Fruit fly (Drosophila melanogaster) whole organism, embryonic: Measurements from ENCODE around the gene msn.
A peak's percentile ranks its signal among the peaks of the same experiment; 100 is the strongest.

Experiments used
- Ada2b ChIP-seq: fragments of 200-800 bp; sonication (Bioruptor generic); IDR thresholded peaks from 2 replicates; pipeline ENCODE4 v1.3.6; 2022; ENCODE audit warnings: missing biosample characterization, missing genetic modification characterization
- Atf6 ChIP-seq: fragments of 200-800 bp; sonication (Bioruptor generic); IDR thresholded peaks from 2 replicates; pipeline ENCODE4 v1.3.6; 2022; ENCODE audit warnings: missing biosample characterization, missing genetic modification characterization
- CG10366 ChIP-seq: fragments of 200-800 bp; sonication (Bioruptor generic); IDR thresholded peaks from 2 replicates; pipeline ENCODE4 v1.3.6; 2022; ENCODE audit warnings: missing biosample characterization, missing genetic modification characterization
- CG10654 ChIP-seq: fragments of 200-800 bp; sonication (Bioruptor generic); optimal IDR thresholded peaks from 2 replicates; lab custom pipeline; 2016; ENCODE audit warnings: missing biosample characterization, missing genetic modification characterization
- CG11695 ChIP-seq: fragments of 200-800 bp; sonication (Bioruptor generic); IDR thresholded peaks from 3 replicates; pipeline ENCODE4 v1.3.6; 2022; ENCODE audit warnings: missing biosample characterization, missing genetic modification characterization
- CG11696 ChIP-seq: fragments of 200-800 bp; sonication (Bioruptor generic); IDR thresholded peaks from 2 replicates; pipeline ENCODE4 v1.3.6; 2022; ENCODE audit warnings: missing biosample characterization, missing genetic modification characterization
- CG14050 ChIP-seq: fragments of 200-800 bp; sonication (Bioruptor generic); IDR thresholded peaks from 3 replicates; pipeline ENCODE4 v1.3.6; 2022; ENCODE audit warnings: missing biosample characterization, missing genetic modification characterization
- CG17359 ChIP-seq: fragments of 200-800 bp; sonication (Bioruptor generic); optimal IDR thresholded peaks from 3 replicates; lab custom pipeline; 2018; ENCODE audit warnings: missing biosample characterization, mild to moderate bottlenecking, missing genetic modification characterization, moderate library complexity
- CG17612 ChIP-seq: fragments of 200-800 bp; sonication (Bioruptor generic); IDR thresholded peaks from 2 replicates; pipeline ENCODE4 v1.3.6; 2022; ENCODE audit warnings: missing biosample characterization, missing genetic modification characterization
- CG18476 ChIP-seq: fragments of 200-800 bp; sonication (Bioruptor generic); optimal IDR thresholded peaks from 2 replicates; lab custom pipeline; 2016; ENCODE audit warnings: missing biosample characterization, mild to moderate bottlenecking, missing genetic modification characterization
- CG18619 ChIP-seq: fragments of 200-800 bp; sonication (Bioruptor generic); optimal IDR thresholded peaks from 3 replicates; lab custom pipeline; 2017; ENCODE audit warnings: missing biosample characterization, mild to moderate bottlenecking, missing genetic modification characterization
- CG30403 ChIP-seq: fragments of 200-800 bp; sonication (Bioruptor generic); optimal IDR thresholded peaks from 3 replicates; lab custom pipeline; 2016; ENCODE audit warnings: missing biosample characterization, missing genetic modification characterization
- CG3407 ChIP-seq: fragments of 200-800 bp; sonication (Bioruptor generic); optimal IDR thresholded peaks from 2 replicates; lab custom pipeline; 2018; ENCODE audit warnings: missing biosample characterization, mild to moderate bottlenecking, missing genetic modification characterization
- CG3726 ChIP-seq: fragments of 200-800 bp; sonication (Bioruptor generic); IDR thresholded peaks from 3 replicates; pipeline ENCODE4, ENCODE4 v1.3.6; 2022; ENCODE audit warnings: missing biosample characterization, missing genetic modification characterization
- CG6854 ChIP-seq: fragments of 200-800 bp; sonication (Bioruptor generic); optimal IDR thresholded peaks from 3 replicates; lab custom pipeline; 2017; ENCODE audit warnings: missing biosample characterization, mild to moderate bottlenecking, missing genetic modification characterization
- CG8359 ChIP-seq: fragments of 200-800 bp; sonication (Bioruptor generic); optimal IDR thresholded peaks from 2 replicates; lab custom pipeline; 2017; ENCODE audit warnings: missing biosample characterization, mild to moderate bottlenecking, missing genetic modification characterization, borderline replicate concordance
- CTCF ChIP-seq: fragments of 200-800 bp; sonication (Bioruptor generic); optimal IDR thresholded peaks from 2 replicates; lab custom pipeline; 2017; ENCODE audit warnings: missing biosample characterization, mild to moderate bottlenecking, missing genetic modification characterization, moderate library complexity
- CoRest ChIP-seq: fragments of 200-800 bp; sonication (Bioruptor generic); optimal IDR thresholded peaks from 3 replicates; lab custom pipeline; 2018; ENCODE audit warnings: missing biosample characterization, mild to moderate bottlenecking, missing genetic modification characterization, moderate library complexity
- Drgx ChIP-seq: fragments of 200-800 bp; sonication (Bioruptor generic); IDR thresholded peaks from 2 replicates; pipeline ENCODE4 v1.3.6; 2022; ENCODE audit warnings: missing biosample characterization, missing genetic modification characterization
- E2f2 ChIP-seq: fragments of 200-800 bp; sonication (Bioruptor generic); IDR thresholded peaks from 2 replicates; pipeline ENCODE4 v1.3.6; 2022; ENCODE audit warnings: missing biosample characterization, missing genetic modification characterization
- Fer1 ChIP-seq: fragments of 200-800 bp; sonication (Bioruptor generic); optimal IDR thresholded peaks from 2 replicates; lab custom pipeline; 2017; ENCODE audit warnings: missing biosample characterization, mild to moderate bottlenecking, missing genetic modification characterization
- Gug ChIP-seq: fragments of 200-800 bp; sonication (Bioruptor generic); IDR thresholded peaks from 4 replicates; pipeline ENCODE4 v1.3.6; 2022; ENCODE audit warnings: missing biosample characterization, missing genetic modification characterization
- MESR4 ChIP-seq: fragments of 200-800 bp; sonication (Bioruptor generic); optimal IDR thresholded peaks from 2 replicates; lab custom pipeline; 2018; ENCODE audit warnings: missing biosample characterization, mild to moderate bottlenecking, missing genetic modification characterization, moderate library complexity
- Optix ChIP-seq: fragments of 200-800 bp; sonication (Bioruptor generic); IDR thresholded peaks from 3 replicates; pipeline ENCODE4 v1.3.6; 2022; ENCODE audit warnings: missing biosample characterization, missing genetic modification characterization
- Ptx1 ChIP-seq: fragments of 200-800 bp; sonication (Bioruptor generic); IDR thresholded peaks from 2 replicates; pipeline ENCODE4 v1.3.6; 2022; ENCODE audit warnings: missing biosample characterization, missing genetic modification characterization
- Sox102F ChIP-seq: fragments of 200-800 bp; sonication (Bioruptor generic); optimal IDR thresholded peaks from 2 replicates; lab custom pipeline; 2018; ENCODE audit warnings: missing biosample characterization, mild to moderate bottlenecking, missing genetic modification characterization, moderate library complexity
- Spps ChIP-seq: fragments of 200-800 bp; sonication (Bioruptor generic); optimal IDR thresholded peaks from 2 replicates; lab custom pipeline; 2018; ENCODE audit warnings: missing biosample characterization, mild to moderate bottlenecking, missing genetic modification characterization
- abd-A ChIP-seq: fragments of 200-800 bp; sonication (Bioruptor generic); optimal IDR thresholded peaks from 3 replicates; lab custom pipeline; 2019; ENCODE audit warnings: missing biosample characterization, mild to moderate bottlenecking, missing genetic modification characterization, moderate library complexity
- al ChIP-seq: fragments of 200-800 bp; sonication (Bioruptor generic); IDR thresholded peaks from 2 replicates; pipeline ENCODE4 v1.3.6; 2022; ENCODE audit warnings: missing biosample characterization, missing genetic modification characterization
- dysf ChIP-seq: fragments of 200-800 bp; sonication (Bioruptor generic); IDR thresholded peaks from 3 replicates; pipeline ENCODE4 v1.3.6; 2022; ENCODE audit warnings: missing biosample characterization, missing genetic modification characterization
- emc ChIP-seq: fragments of 200-800 bp; sonication (Bioruptor generic); optimal IDR thresholded peaks from 2 replicates; lab custom pipeline; 2016; ENCODE audit warnings: missing biosample characterization, missing genetic modification characterization
- eve ChIP-seq, 2 experiments: fragments of >200 bp; optimal IDR thresholded peaks; 2 replicates each; lab custom pipeline; 2017; ENCODE audit warnings: missing biosample characterization in 2 of 2, missing genetic modification characterization in 2 of 2
- ewg ChIP-seq: fragments of 200-800 bp; sonication (Bioruptor generic); optimal IDR thresholded peaks from 3 replicates; lab custom pipeline; 2017; ENCODE audit warnings: mild to moderate bottlenecking, missing biosample characterization, missing genetic modification reagents, missing genetic modification characterization
- gem ChIP-seq: fragments of 200-800 bp; sonication (Bioruptor generic); optimal IDR thresholded peaks from 2 replicates; lab custom pipeline; 2019; ENCODE audit warnings: missing biosample characterization, mild to moderate bottlenecking, missing genetic modification characterization, moderate library complexity
- grau ChIP-seq: fragments of 200-800 bp; optimal IDR thresholded peaks from 3 replicates; lab custom pipeline; 2019; ENCODE audit warnings: missing biosample characterization, mild to moderate bottlenecking, missing genetic modification characterization, moderate library complexity
- jigr1 ChIP-seq: fragments of 200-800 bp; sonication (Bioruptor generic); IDR thresholded peaks from 3 replicates; pipeline ENCODE4 v1.3.6; 2022; ENCODE audit warnings: missing biosample characterization, missing genetic modification characterization
- klu ChIP-seq: fragments of 200-800 bp; sonication (Bioruptor generic); IDR thresholded peaks from 2 replicates; pipeline ENCODE4 v1.3.6; 2022; ENCODE audit warnings: missing biosample characterization, missing genetic modification characterization
- kni ChIP-seq: fragments of 200-800 bp; sonication (Bioruptor generic); optimal IDR thresholded peaks from 3 replicates; lab custom pipeline; 2017; ENCODE audit warnings: mild to moderate bottlenecking, missing biosample characterization, missing genetic modification reagents, missing genetic modification characterization
- nerfin-1 ChIP-seq: fragments of 200-800 bp; sonication (Bioruptor generic); optimal IDR thresholded peaks from 3 replicates; lab custom pipeline; 2019; ENCODE audit warnings: missing biosample characterization, mild to moderate bottlenecking, missing genetic modification characterization, moderate library complexity
- pan ChIP-seq, 4 experiments: fragments of >200 bp in 3 of 4; fragments of 200-800 bp in 1 of 4; sonication (Bioruptor generic) in 1 of 4; optimal IDR thresholded peaks in 3 of 4; IDR thresholded peaks in 1 of 4; 2 replicates each; pipeline versions ENCODE4 v1.3.6 to Lab custom; 2017 to 2022; ENCODE audit warnings: missing biosample characterization in 2 of 4, missing genetic modification characterization in 2 of 4, mixed read lengths in 1 of 4
- peb ChIP-seq: fragments of 200-800 bp; sonication (Bioruptor generic); IDR thresholded peaks from 2 replicates; pipeline ENCODE4 v1.3.6; 2022; ENCODE audit warnings: missing biosample characterization, missing genetic modification characterization
- prd ChIP-seq, 3 experiments: fragments of >200 bp in 2 of 3; fragments of 200-800 bp in 1 of 3; sonication (Bioruptor generic) in 1 of 3; optimal IDR thresholded peaks in 2 of 3; IDR thresholded peaks in 1 of 3; 2 replicates in 2 of 3; 3 replicates in 1 of 3; pipeline versions ENCODE4 v1.3.6 to Lab custom; 2017 to 2022; ENCODE audit warnings: missing biosample characterization in 1 of 3, missing genetic modification characterization in 1 of 3
- repo ChIP-seq: fragments of 200-800 bp; sonication (Bioruptor generic); optimal IDR thresholded peaks from 2 replicates; lab custom pipeline; 2016; ENCODE audit warnings: missing biosample characterization, missing genetic modification characterization
- sisA ChIP-seq: fragments of 200-800 bp; sonication (Bioruptor generic); IDR thresholded peaks from 2 replicates; pipeline ENCODE4 v1.3.6; 2022; ENCODE audit warnings: missing biosample characterization, missing genetic modification characterization
- sr ChIP-seq: fragments of 200-800 bp; sonication (Bioruptor generic); IDR thresholded peaks from 3 replicates; pipeline ENCODE4 v1.3.6; 2022; ENCODE audit warnings: missing biosample characterization, missing genetic modification characterization
- stc ChIP-seq: fragments of 200-800 bp; sonication (Bioruptor generic); IDR thresholded peaks from 2 replicates; pipeline ENCODE4 v1.3.6; 2022; ENCODE audit warnings: missing biosample characterization, missing genetic modification characterization
- tgo ChIP-seq: fragments of 200-800 bp; sonication (Bioruptor generic); IDR thresholded peaks from 3 replicates; pipeline ENCODE4 v1.3.6; 2022; ENCODE audit warnings: missing biosample characterization, missing genetic modification characterization
- trem ChIP-seq: fragments of 200-800 bp; optimal IDR thresholded peaks from 3 replicates; lab custom pipeline; 2019; ENCODE audit warnings: missing biosample characterization, mild to moderate bottlenecking, missing genetic modification characterization, moderate library complexity
- tx ChIP-seq: fragments of 200-800 bp; sonication (Bioruptor generic); optimal IDR thresholded peaks from 2 replicates; lab custom pipeline; 2016; ENCODE audit warnings: missing biosample characterization, missing genetic modification characterization
- zfh2 ChIP-seq: fragments of 200-800 bp; sonication (Bioruptor generic); optimal IDR thresholded peaks from 2 replicates; lab custom pipeline; 2016; ENCODE audit warnings: missing biosample characterization, missing genetic modification characterization

msn gene

dm6 chr3L:2582290-2582689 lies 4.0 kb downstream of the msn start (continued):
- TF ChIP-seq CG17612 (GFP tag; lab: Robert Waterston, UW) (no peak), trem (tag; lab: Kevin White, UChicago) (peak; percentile 3), CG3407 (GFP tag; lab: Kevin White, UChicago) (no peak), Optix (GFP tag; lab: Robert Waterston, UW) (no peak), CG3726 (0 out of 3 replicates have a peak, but pooled peaks have one; percentile 24), sr (GFP tag; lab: Robert Waterston, UW) (0 out of 3 replicates have a peak, but pooled peaks have one; percentile 17), ewg (GFP tag; lab: Kevin White, UChicago) (no peak), abd-A (tag; lab: Kevin White, UChicago) (no peak), CTCF (no peak), Spps (tag; lab: Kevin White, UChicago) (no peak), jigr1 (GFP tag; lab: Robert Waterston, UW) (no peak), zfh2 (GFP tag; lab: Kevin White, UChicago) (no peak), Sox102F (peak; percentile 4), CG8359 (GFP tag; lab: Kevin White, UChicago) (peak; percentile 8), MESR4 (no peak), E2f2 (no peak), sisA (GFP tag; lab: Robert Waterston, UW) (no peak), CG10654 (GFP tag; lab: Kevin White, UChicago) (no peak), nerfin-1 (tag; lab: Kevin White, UChicago) (no peak), stc (no peak), kni (no peak), CG18476 (no peak), repo (GFP tag; lab: Kevin White, UChicago) (no peak)

- TF ChIP-seq tx (GFP tag; lab: Kevin White, UChicago) (no peak), zfh2 (GFP tag; lab: Kevin White, UChicago) (no peak), CG10366 (GFP tag; lab: Robert Waterston, UW) (peak; percentile 35; the same call in 1 of the 2 replicates), grau (tag; lab: Kevin White, UChicago) (peak; percentile 93), Atf6 (peak; percentile 47), emc (GFP tag; lab: Kevin White, UChicago) (no peak), Fer1 (peak; percentile 10), klu (GFP tag; lab: Robert Waterston, UW) (0 out of 2 replicates have a peak, but pooled peaks have one; percentile 12), gem (tag; lab: Kevin White, UChicago) (peak; percentile 32), CG11696 (GFP tag; lab: Robert Waterston, UW) (peak; percentile 18; the same call in 1 of the 2 replicates), peb (GFP tag; lab: Robert Waterston, UW) (no peak), dysf (GFP tag; lab: Robert Waterston, UW) (peak; percentile 64; the same call in 2 of the 3 replicates), pan (optimal IDR thresholded peaks at IDR 0.05; lab: Kevin White, UChicago) (no peak), pan (GFP tag; optimal IDR thresholded peaks at IDR 0.05 in 1 of 2, IDR thresholded peaks at IDR 0.05 in 1 of 2) (peak in 1 of 2 experiments; percentile 66), CG17359 (tag; lab: Kevin White, UChicago) (peak; percentile 3), prd (optimal IDR thresholded peaks at IDR 0.05; lab: Kevin White, UChicago) (no peak), prd (GFP tag; IDR thresholded peaks at IDR 0.05; lab: Robert Waterston, UW) (peak; percentile 43; the same call in 2 of the 3 replicates), Ptx1 (peak; percentile 79), Ada2b (GFP tag; lab: Robert Waterston, UW) (peak; percentile 36), eve (GFP tag; optimal IDR thresholded peaks at IDR 0.05; lab: Kevin White, UChicago) (peak in 1 of 2 experiments; percentile 1), CG14050 (GFP tag; lab: Robert Waterston, UW) (0 out of 3 replicates have a peak, but pooled peaks have one; percentile 24), E2f2 (no peak), tgo (GFP tag; lab: Robert Waterston, UW) (peak; percentile 36; the same call in 2 of the 3 replicates), CG6854 (GFP tag; lab: Kevin White, UChicago) (peak; percentile 1), al (GFP tag; lab: Robert Waterston, UW) (peak; percentile 34; the same call in 1 of the 2 replicates), CoRest (tag; lab: Kevin White, UChicago) (peak; percentile 8), Gug (0 out of 4 replicates have a peak, but pooled peaks have one; percentile 7), CG18619 (GFP tag; lab: Kevin White, UChicago) (no peak), Drgx (GFP tag; lab: Robert Waterston, UW) (peak; percentile 1; the same call in 1 of the 2 replicates), CG11695 (peak; percentile 63; the same call in 2 of the 3 replicates), CG30403 (GFP tag; lab: Kevin White, UChicago) (peak; percentile 7)
These were observed 4.5 kb downstream of the msn start for dm6 chr3L:2581857-2582256.
